Worm (Caenorhabditis elegans) whole organism, young adult: Measurements from ENCODE around the gene ncx-6.

ENCODE experiments used
- B0019.2 ChIP-seq: fragments of 200-800 bp; sonication (Bioruptor generic); conservative IDR thresholded peaks from 2 replicates; pipeline ENCODE4 v1.3.6; 2022; ENCODE audit warnings: missing genetic modification reagents, missing genetic modification characterization, missing compliant biosample characterization
- F10E7.11 ChIP-seq: sonication (generic microtip); optimal IDR thresholded peaks from 2 replicates; lab custom pipeline; 2017; ENCODE audit warnings: mild to moderate bottlenecking, missing genetic modification characterization, moderate library complexity, missing compliant biosample characterization
- F22D6.2 ChIP-seq: sonication (generic microtip); optimal IDR thresholded peaks from 2 replicates; lab custom pipeline; 2016; ENCODE audit warnings: mild to moderate bottlenecking, missing genetic modification characterization, missing compliant biosample characterization
- K11D2.4 ChIP-seq: fragments of 200-800 bp; sonication (Bioruptor generic); IDR thresholded peaks from 2 replicates; pipeline ENCODE4 v1.3.6; 2022; ENCODE audit warnings: missing genetic modification reagents, missing genetic modification characterization, missing compliant biosample characterization
- Y53F4B.3 ChIP-seq: fragments of 200-800 bp; sonication (Bioruptor generic); IDR thresholded peaks from 2 replicates; pipeline ENCODE4 v1.3.6; 2022; ENCODE audit warnings: missing genetic modification reagents, missing genetic modification characterization, missing compliant biosample characterization
- Y53G8AR.9 ChIP-seq: fragments of 200-800 bp; sonication (Bioruptor generic); conservative IDR thresholded peaks from 2 replicates; pipeline ENCODE4 v1.3.6; 2022; ENCODE audit warnings: missing genetic modification reagents, missing genetic modification characterization, missing compliant biosample characterization
- Y56A3A.18 ChIP-seq: fragments of 200-800 bp; sonication (Bioruptor generic); IDR thresholded peaks from 2 replicates; pipeline ENCODE4 v1.3.6; 2022; ENCODE audit warnings: missing genetic modification reagents, missing genetic modification characterization, missing compliant biosample characterization
- Y95B8A.8 ChIP-seq: fragments of 200-800 bp; sonication (Bioruptor generic); IDR thresholded peaks from 2 replicates; pipeline ENCODE4 v1.3.6; 2022; ENCODE audit warnings: missing genetic modification reagents, missing genetic modification characterization, missing compliant biosample characterization
- ZK185.1 ChIP-seq: sonication (generic microtip); optimal IDR thresholded peaks from 2 replicates; lab custom pipeline; 2016; ENCODE audit warnings: mild to moderate bottlenecking, missing genetic modification characterization, missing compliant biosample characterization; ENCODE audit not compliant: poor library complexity, severe bottlenecking
- aptf-2 ChIP-seq: fragments of 200-800 bp; sonication (Bioruptor generic); conservative IDR thresholded peaks from 2 replicates; pipeline ENCODE4 v1.3.6; 2022; ENCODE audit warnings: missing genetic modification reagents, missing genetic modification characterization, missing compliant biosample characterization
- aptf-3 ChIP-seq: fragments of 200-800 bp; sonication (Bioruptor generic); IDR thresholded peaks from 2 replicates; pipeline ENCODE4 v1.3.6; 2022; ENCODE audit warnings: missing genetic modification characterization, missing compliant biosample characterization
- atf-7 ChIP-seq: sonication (generic microtip); optimal IDR thresholded peaks from 2 replicates; lab custom pipeline; 2017; ENCODE audit warnings: mild to moderate bottlenecking, missing genetic modification characterization, missing compliant biosample characterization
- bed-1 ChIP-seq: fragments of 200-800 bp; sonication (Bioruptor generic); IDR thresholded peaks from 2 replicates; pipeline ENCODE4 v1.3.6; 2022; ENCODE audit warnings: missing genetic modification reagents, missing genetic modification characterization, missing compliant biosample characterization
- bed-2 ChIP-seq: fragments of 200-800 bp; sonication (Bioruptor generic); IDR thresholded peaks from 2 replicates; pipeline ENCODE4 v1.3.6; 2022; ENCODE audit warnings: missing genetic modification reagents, missing genetic modification characterization, missing compliant biosample characterization
- cebp-2 ChIP-seq: fragments of 200-800 bp; sonication (Bioruptor generic); IDR thresholded peaks from 2 replicates; pipeline ENCODE4 v1.3.6; 2022; ENCODE audit warnings: missing genetic modification characterization, missing compliant biosample characterization
- ceh-100 ChIP-seq: fragments of 200-800 bp; sonication (Bioruptor generic); IDR thresholded peaks from 2 replicates; pipeline ENCODE4 v1.3.6; 2022; ENCODE audit warnings: missing genetic modification reagents, missing genetic modification characterization, missing compliant biosample characterization
- ceh-27 ChIP-seq: fragments of 200-800 bp; sonication (Bioruptor generic); optimal IDR thresholded peaks from 2 replicates; lab custom pipeline; 2018; ENCODE audit warnings: mild to moderate bottlenecking, missing genetic modification characterization, moderate library complexity, missing compliant biosample characterization
- dox-1 ChIP-seq: fragments of 200-800 bp; sonication (Bioruptor generic); IDR thresholded peaks from 2 replicates; pipeline ENCODE4 v1.3.6; 2022; ENCODE audit warnings: missing genetic modification reagents, missing genetic modification characterization, missing compliant biosample characterization
- dpl-1 ChIP-seq: fragments of 150-350 bp; optimal IDR thresholded peaks from 2 replicates; lab custom pipeline; 2014; ENCODE audit warnings: missing biosample characterization, missing genetic modification reagents, missing genetic modification characterization
- egrh-3 ChIP-seq: fragments of 200-800 bp; sonication (Bioruptor generic); IDR thresholded peaks from 2 replicates; pipeline ENCODE4 v1.3.6; 2022; ENCODE audit warnings: missing genetic modification reagents, missing genetic modification characterization, missing compliant biosample characterization
- fkh-3 ChIP-seq: sonication (generic microtip); optimal IDR thresholded peaks from 2 replicates; lab custom pipeline; 2016; ENCODE audit warnings: mild to moderate bottlenecking, missing genetic modification characterization, missing compliant biosample characterization
- hrde-1 ChIP-seq: sonication (generic microtip); optimal IDR thresholded peaks from 2 replicates; lab custom pipeline; 2016; ENCODE audit warnings: missing genetic modification characterization, mild to moderate bottlenecking, missing compliant biosample characterization, moderate library complexity, missing genotype, missing genetic modification reagents, borderline replicate concordance
- lag-1 ChIP-seq: fragments of 200-800 bp; sonication (Bioruptor generic); IDR thresholded peaks from 2 replicates; pipeline ENCODE4 v1.3.6; 2022; ENCODE audit warnings: missing genetic modification reagents, missing genetic modification characterization, missing compliant biosample characterization
- lin-26 ChIP-seq: fragments of 200-800 bp; sonication (Bioruptor generic); IDR thresholded peaks from 2 replicates; pipeline ENCODE4 v1.3.6; 2022; ENCODE audit warnings: missing genetic modification reagents, missing genetic modification characterization, missing compliant biosample characterization
- lin-35 ChIP-seq, 3 experiments: fragments of 150-350 bp in 2 of 3; sonication (generic microtip) in 1 of 3; optimal IDR thresholded peaks; 2 replicates each; lab custom pipeline; 2014 to 2018; ENCODE audit warnings: missing biosample characterization in 3 of 3, missing genetic modification characterization in 3 of 3, missing genetic modification reagents in 3 of 3
- lin-40 ChIP-seq: sonication (generic microtip); optimal IDR thresholded peaks from 2 replicates; lab custom pipeline; 2016; ENCODE audit warnings: missing genetic modification characterization, mild to moderate bottlenecking, missing compliant biosample characterization, missing genotype, missing genetic modification reagents
- mxl-1 ChIP-seq: sonication (generic microtip); optimal IDR thresholded peaks from 2 replicates; lab custom pipeline; 2016; ENCODE audit warnings: missing genetic modification characterization, missing compliant biosample characterization
- nfya-1 ChIP-seq: sonication (generic microtip); optimal IDR thresholded peaks from 2 replicates; lab custom pipeline; 2017; ENCODE audit warnings: antibody characterized with exemption, missing compliant biosample characterization, missing genetic modification characterization, borderline replicate concordance; ENCODE audit not compliant: insufficient read depth
- nfya-2 ChIP-seq: fragments of 200-800 bp; sonication (Bioruptor generic); IDR thresholded peaks from 2 replicates; pipeline ENCODE4 v1.3.6; 2022; ENCODE audit warnings: missing genetic modification reagents, missing genetic modification characterization, missing compliant biosample characterization
- nfyb-1 ChIP-seq: fragments of 200-800 bp; sonication (Bioruptor generic); IDR thresholded peaks from 2 replicates; pipeline ENCODE4 v1.3.6; 2022; ENCODE audit warnings: missing genetic modification reagents, missing genetic modification characterization, missing compliant biosample characterization
- pha-4 ChIP-seq: fragments of 150-350 bp; sonication (generic microtip); optimal IDR thresholded peaks from 2 replicates; lab custom pipeline; 2014; ENCODE audit warnings: missing biosample characterization, missing genetic modification reagents, missing genetic modification characterization
- rpc-1 ChIP-seq, 2 experiments: fragments of 150-350 bp in 1 of 2; sonication (generic microtip) in 1 of 2; optimal IDR thresholded peaks; 2 replicates each; lab custom pipeline; 2014 to 2018; ENCODE audit warnings: missing biosample characterization in 1 of 2, missing genetic modification characterization in 1 of 2, missing genetic modification reagents in 1 of 2, missing genotype in 1 of 2
- sea-2 ChIP-seq: fragments of 200-800 bp; sonication (Bioruptor generic); IDR thresholded peaks from 2 replicates; pipeline ENCODE4 v1.3.6; 2022; ENCODE audit warnings: missing genetic modification characterization, missing compliant biosample characterization
- snpc-3.4 ChIP-seq: sonication (generic microtip); optimal IDR thresholded peaks from 2 replicates; lab custom pipeline; 2017; ENCODE audit warnings: missing genetic modification characterization, mild to moderate bottlenecking, missing compliant biosample characterization, antibody characterized with exemption, moderate library complexity, missing genotype, missing genetic modification reagents
- somi-1 ChIP-seq: fragments of 200-800 bp; sonication (Bioruptor generic); optimal IDR thresholded peaks from 2 replicates; lab custom pipeline; 2018; ENCODE audit warnings: mild to moderate bottlenecking, missing genetic modification characterization, missing compliant biosample characterization
- sptf-2 ChIP-seq: fragments of 200-800 bp; sonication (Bioruptor generic); optimal IDR thresholded peaks from 2 replicates; lab custom pipeline; 2018; ENCODE audit warnings: mild to moderate bottlenecking, missing genetic modification characterization, missing compliant biosample characterization
- unc-130 ChIP-seq: sonication (generic microtip); optimal IDR thresholded peaks from 2 replicates; lab custom pipeline; 2016; ENCODE audit warnings: missing genetic modification reagents, missing genetic modification characterization, missing compliant biosample characterization
- unc-62 ChIP-seq: fragments of 150-350 bp; optimal IDR thresholded peaks from 2 replicates; lab custom pipeline; 2014; ENCODE audit warnings: missing biosample characterization, missing genetic modification reagents, missing genetic modification characterization
- ztf-18 ChIP-seq: sonication (generic microtip); optimal IDR thresholded peaks from 2 replicates; lab custom pipeline; 2016; ENCODE audit warnings: missing genotype, mild to moderate bottlenecking, missing genetic modification characterization, missing compliant biosample characterization

The ncx-6 gene

ce11 chrIII:9713182-9713581, 567 bp downstream of the ncx-6 start (continued):
- TF ChIP-seq F22D6.2 (tag; lab: Kevin White, UChicago) = no peak
- TF ChIP-seq lag-1 (GFP tag; lab: Robert Waterston, UW) = no peak

- TF ChIP-seq cebp-2 (GFP tag; lab: Robert Waterston, UW) (no peak), unc-62 (GFP tag; lab: Kevin White, UChicago) (no peak), mxl-1 (no peak), Y53F4B.3 (GFP tag; lab: Robert Waterston, UW) (no peak), B0019.2 (GFP tag; lab: Robert Waterston, UW) (no peak), egrh-3 (GFP tag; lab: Robert Waterston, UW) (no peak), aptf-3 (GFP tag; lab: Robert Waterston, UW) (no peak), Y56A3A.18 (GFP tag; lab: Robert Waterston, UW) (no peak), ceh-27 (no peak), pha-4 (tag; lab: Kevin White, UChicago) (no peak), sptf-2 (GFP tag; lab: Kevin White, UChicago) (no peak), dpl-1 (GFP tag; lab: Kevin White, UChicago) (no peak), nfya-1 (tag; lab: Kevin White, UChicago) (no peak), ZK185.1 (tag; lab: Kevin White, UChicago) (no peak)
Observed at ce11 chrIII:9711163-9711562, 2.6 kb downstream of the ncx-6 start.

ce11 chrIII:9705157-9705905, 8.4 kb downstream of the ncx-6 start:
- peak in 1 of 3 experiments; percentile 25 for TF ChIP-seq lin-35 (GFP tag; optimal IDR thresholded peaks at IDR 0.05; lab: Kevin White, UChicago)
- TF ChIP-seq ztf-18 (tag; lab: Kevin White, UChicago) = no peak

- TF ChIP-seq atf-7 (tag; lab: Kevin White, UChicago) (peak; percentile 40), lin-40 (no peak)
Observed at ce11 chrIII:9704606-9704938, 9.2 kb downstream of the ncx-6 start.

- TF ChIP-seq somi-1 (GFP tag; lab: Kevin White, UChicago) (peak; percentile 38), F10E7.11 (no peak), ceh-100 (no peak), lin-26 (GFP tag; lab: Robert Waterston, UW) (0 out of 2 replicates have a peak, but pooled peaks have one; percentile 57), K11D2.4 (GFP tag; lab: Robert Waterston, UW) (no peak; the same call in 1 of the 2 replicates), rpc-1 (optimal IDR thresholded peaks at IDR 0.05; lab: Kevin White, UChicago) (no peak), rpc-1 (tag; optimal IDR thresholded peaks at IDR 0.05; lab: Kevin White, UChicago) (no peak), hrde-1 (no peak), Y95B8A.8 (GFP tag; lab: Robert Waterston, UW) (no peak), fkh-3 (tag; lab: Kevin White, UChicago) (no peak), snpc-3.4 (tag; lab: Kevin White, UChicago) (no peak), lag-1 (GFP tag; lab: Robert Waterston, UW) (no peak), dox-1 (GFP tag; lab: Robert Waterston, UW) (no peak), mxl-1 (no peak), nfyb-1 (GFP tag; lab: Robert Waterston, UW) (0 out of 2 replicates have a peak, but pooled peaks have one; percentile 19), sea-2 (GFP tag; lab: Robert Waterston, UW) (no peak), Y53G8AR.9 (GFP tag; lab: Robert Waterston, UW) (no peak), bed-2 (GFP tag; lab: Robert Waterston, UW) (no peak), bed-1 (GFP tag; lab: Robert Waterston, UW) (no peak), unc-130 (GFP tag; lab: Kevin White, UChicago) (no peak), nfya-2 (GFP tag; lab: Robert Waterston, UW) (no peak), aptf-2 (GFP tag; lab: Robert Waterston, UW) (no peak)
Observed at ce11 chrIII:9703747-9704605, 9.8 kb downstream of the ncx-6 start.
